Worm (Caenorhabditis elegans) whole organism, early embryonic: ENCODE data around the gene K03B8.8.

Source experiments
- F13C5.2 ChIP-seq: sonication (generic microtip); optimal IDR thresholded peaks from 2 replicates; lab custom pipeline; 2017; ENCODE audit warnings: mild to moderate bottlenecking, missing genetic modification characterization, inconsistent platforms, missing compliant biosample characterization
- ama-1 ChIP-seq: fragments of 150-350 bp; optimal IDR thresholded peaks from 2 replicates; lab custom pipeline; 2014
- ceh-13 ChIP-seq: fragments of 200-800 bp; sonication (Bioruptor generic); optimal IDR thresholded peaks from 2 replicates; lab custom pipeline; 2018; ENCODE audit warnings: mild to moderate bottlenecking, missing genetic modification characterization, missing compliant biosample characterization
- flt-1 ChIP-seq: fragments of 200-800 bp; sonication (Bioruptor generic); IDR thresholded peaks from 2 replicates; pipeline ENCODE4 v1.3.6; 2022; ENCODE audit warnings: missing genetic modification characterization, missing compliant biosample characterization
- hmbx-1 ChIP-seq: sonication (generic microtip); optimal IDR thresholded peaks from 2 replicates; lab custom pipeline; 2016; ENCODE audit warnings: mild to moderate bottlenecking, missing genetic modification characterization, missing compliant biosample characterization
- hmg-4 ChIP-seq: fragments of 200-800 bp; sonication (Bioruptor generic); optimal IDR thresholded peaks from 2 replicates; lab custom pipeline; 2018; ENCODE audit warnings: mild to moderate bottlenecking, missing genetic modification characterization, missing compliant biosample characterization
- pes-1 ChIP-seq: fragments of 200-800 bp; sonication (Bioruptor generic); IDR thresholded peaks from 2 replicates; pipeline ENCODE4 v1.3.6; 2022; ENCODE audit warnings: missing genetic modification reagents, missing genetic modification characterization, missing compliant biosample characterization
- scrt-1 ChIP-seq: fragments of 200-800 bp; sonication (Bioruptor generic); IDR thresholded peaks from 2 replicates; pipeline ENCODE4 v1.3.6; 2022; ENCODE audit warnings: missing genetic modification characterization, missing compliant biosample characterization
- tbx-37 ChIP-seq: fragments of 200-800 bp; sonication (Bioruptor generic); conservative IDR thresholded peaks from 2 replicates; pipeline ENCODE4 v1.3.6; 2022; ENCODE audit warnings: missing genetic modification reagents, missing genetic modification characterization, missing compliant biosample characterization

DNA sequence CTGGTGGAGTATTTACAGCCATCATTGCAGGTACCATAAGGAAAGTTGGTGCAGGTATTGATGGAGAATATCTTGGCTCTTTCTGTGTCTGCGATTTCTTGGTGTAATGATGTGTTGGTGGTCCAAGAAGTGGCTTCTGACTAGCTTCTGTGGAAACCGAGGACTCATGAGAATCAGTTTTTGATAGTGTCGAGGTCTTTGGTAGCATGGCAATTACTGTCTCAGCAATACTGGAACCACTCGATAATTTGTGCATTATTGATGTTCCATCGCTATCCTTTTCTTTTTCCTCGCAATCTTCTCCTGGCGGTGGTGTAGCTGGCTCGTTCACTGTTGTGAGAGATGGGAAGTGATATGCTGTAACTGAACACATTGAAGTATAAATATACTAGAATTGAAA is 47.2 kb downstream of the K03B8.8 start:
- TF ChIP-seq ceh-13 (no peak), ama-1 (lab: Kevin White, UChicago) (no peak), pes-1 (GFP tag; lab: Robert Waterston, UW) (no peak), hmbx-1 (tag; lab: Kevin White, UChicago) (no peak), hmg-4 (GFP tag; lab: Kevin White, UChicago) (no peak), scrt-1 (GFP tag; lab: Robert Waterston, UW) (no peak), flt-1 (GFP tag; lab: Robert Waterston, UW) (no peak), F13C5.2 (tag; lab: Kevin White, UChicago) (no peak), tbx-37 (GFP tag; lab: Robert Waterston, UW) (no peak)
